Worm (Caenorhabditis elegans) whole organism, early embryonic: ENCODE data around the gene ccf-1.
"Not testable (repeated sequence)": the region's sequence is repeated elsewhere in the genome, so short reads cannot be mapped to it uniquely, and the experiment has no call there.

ENCODE experiments used
- B0310.2 ChIP-seq: sonication (generic microtip); optimal IDR thresholded peaks from 2 replicates; lab custom pipeline; 2016; ENCODE audit warnings: mild to moderate bottlenecking, missing genetic modification characterization, missing compliant biosample characterization
- F13C5.2 ChIP-seq: sonication (generic microtip); optimal IDR thresholded peaks from 2 replicates; lab custom pipeline; 2017; ENCODE audit warnings: mild to moderate bottlenecking, missing genetic modification characterization, inconsistent platforms, missing compliant biosample characterization
- aly-1 ChIP-seq: sonication (generic microtip); optimal IDR thresholded peaks from 2 replicates; lab custom pipeline; 2016; ENCODE audit warnings: missing genetic modification characterization, missing compliant biosample characterization
- ama-1 ChIP-seq: fragments of 150-350 bp; optimal IDR thresholded peaks from 2 replicates; lab custom pipeline; 2014
- ceh-13 ChIP-seq: fragments of 200-800 bp; sonication (Bioruptor generic); optimal IDR thresholded peaks from 2 replicates; lab custom pipeline; 2018; ENCODE audit warnings: mild to moderate bottlenecking, missing genetic modification characterization, missing compliant biosample characterization
- ceh-36 ChIP-seq: sonication (generic microtip); optimal IDR thresholded peaks from 2 replicates; lab custom pipeline; 2016; ENCODE audit warnings: missing genetic modification characterization, inconsistent platforms, missing compliant biosample characterization
- ets-7 ChIP-seq: sonication (generic microtip); optimal IDR thresholded peaks from 2 replicates; lab custom pipeline; 2016; ENCODE audit warnings: missing genotype, missing genetic modification characterization, missing compliant biosample characterization
- flt-1 ChIP-seq: fragments of 200-800 bp; sonication (Bioruptor generic); IDR thresholded peaks from 2 replicates; pipeline ENCODE4 v1.3.6; 2022; ENCODE audit warnings: missing genetic modification characterization, missing compliant biosample characterization
- hmbx-1 ChIP-seq: sonication (generic microtip); optimal IDR thresholded peaks from 2 replicates; lab custom pipeline; 2016; ENCODE audit warnings: mild to moderate bottlenecking, missing genetic modification characterization, missing compliant biosample characterization
- hmg-4 ChIP-seq: fragments of 200-800 bp; sonication (Bioruptor generic); optimal IDR thresholded peaks from 2 replicates; lab custom pipeline; 2018; ENCODE audit warnings: mild to moderate bottlenecking, missing genetic modification characterization, missing compliant biosample characterization
- hnd-1 ChIP-seq: sonication (generic microtip); optimal IDR thresholded peaks from 2 replicates; lab custom pipeline; 2016; ENCODE audit warnings: missing genetic modification characterization, missing compliant biosample characterization
- pes-1 ChIP-seq: fragments of 200-800 bp; sonication (Bioruptor generic); IDR thresholded peaks from 2 replicates; pipeline ENCODE4 v1.3.6; 2022; ENCODE audit warnings: missing genetic modification reagents, missing genetic modification characterization, missing compliant biosample characterization
- scrt-1 ChIP-seq: fragments of 200-800 bp; sonication (Bioruptor generic); IDR thresholded peaks from 2 replicates; pipeline ENCODE4 v1.3.6; 2022; ENCODE audit warnings: missing genetic modification characterization, missing compliant biosample characterization
- sea-1 ChIP-seq: fragments of 200-800 bp; sonication (Bioruptor generic); conservative IDR thresholded peaks from 2 replicates; pipeline ENCODE4 v1.3.6; 2022; ENCODE audit warnings: missing genetic modification characterization, missing compliant biosample characterization
- tbx-11 ChIP-seq: fragments of 200-800 bp; sonication (Bioruptor generic); IDR thresholded peaks from 2 replicates; pipeline ENCODE4 v1.3.6; 2022; ENCODE audit warnings: missing genetic modification characterization, missing compliant biosample characterization
- tbx-37 ChIP-seq: fragments of 200-800 bp; sonication (Bioruptor generic); conservative IDR thresholded peaks from 2 replicates; pipeline ENCODE4 v1.3.6; 2022; ENCODE audit warnings: missing genetic modification reagents, missing genetic modification characterization, missing compliant biosample characterization
- tra-4 ChIP-seq: sonication (generic microtip); optimal IDR thresholded peaks from 2 replicates; lab custom pipeline; 2017; ENCODE audit warnings: missing genetic modification characterization, missing compliant biosample characterization

The ccf-1 gene

DNA sequence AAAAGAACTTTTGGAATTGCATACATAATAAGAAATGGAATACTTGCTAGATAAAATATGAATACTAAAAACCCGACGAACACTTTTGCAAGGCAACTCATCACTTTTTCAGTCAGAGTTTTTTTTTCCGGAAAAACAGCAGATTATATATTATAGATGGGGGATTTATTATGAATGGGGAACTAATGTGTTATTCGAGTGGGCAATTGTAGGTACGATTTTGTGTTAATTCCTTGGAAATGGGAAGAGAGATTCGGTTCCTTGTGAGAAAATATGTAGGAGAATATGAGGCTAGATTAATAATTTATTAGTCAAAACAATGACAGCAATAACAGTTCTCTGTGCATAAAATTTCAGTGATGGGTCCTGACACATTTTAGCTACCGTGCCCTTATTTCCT, 28.7 kb downstream of the ccf-1 start, which contains the start of gene faah-5:
Gene faah-5 (minus strand): TSS at position 101 of the 400 bp plus-strand sequence.
- no peak for TF ChIP-seq hmg-4 (GFP tag; lab: Kevin White, UChicago)

DNA sequence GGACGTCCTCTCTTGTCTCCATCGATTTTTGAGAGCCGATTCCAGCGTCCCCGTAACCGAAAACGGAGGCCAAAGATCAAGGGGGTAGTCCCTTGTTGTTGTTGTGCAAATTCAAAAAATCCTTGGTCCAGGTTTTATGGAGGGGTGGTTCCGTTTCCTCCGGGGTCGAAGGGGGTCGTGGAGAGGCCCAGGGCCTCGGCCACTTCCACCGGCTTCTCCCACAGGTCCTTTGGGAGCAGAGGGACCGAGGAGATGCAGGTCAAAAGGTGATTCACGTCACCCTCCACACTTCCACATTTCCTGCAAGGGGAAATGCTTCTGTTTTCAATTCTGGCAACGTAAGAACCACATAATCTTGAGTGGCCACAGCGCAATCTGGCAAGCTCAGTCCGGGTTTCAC, 36.3 kb downstream of the ccf-1 start, which contains the start of gene fbxb-22:
Gene fbxb-22 (minus strand): TSS at position 61 of the 400 bp plus-strand sequence.
- TF ChIP-seq hmbx-1 (tag; lab: Kevin White, UChicago); hnd-1; ets-7 (tag; lab: Kevin White, UChicago): not testable (repeated sequence)

DNA sequence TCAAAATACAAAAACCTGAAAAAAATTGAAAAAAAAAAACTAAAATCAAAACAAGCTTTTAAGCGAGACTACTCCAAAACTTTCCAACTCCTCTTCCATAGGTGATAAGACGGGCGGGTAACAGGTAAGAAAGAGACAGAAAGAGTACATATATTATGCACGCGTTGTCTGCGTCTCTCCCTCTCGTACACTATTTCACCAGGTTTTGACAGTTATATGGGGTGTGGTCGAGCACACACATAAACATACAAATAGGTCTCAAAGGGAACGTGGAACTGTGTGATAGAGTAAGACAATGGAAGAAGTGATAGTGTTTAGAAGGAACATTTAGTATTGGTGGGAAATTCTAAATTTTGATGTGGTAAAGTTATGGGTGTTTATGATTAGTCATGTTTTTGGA, 38.5 kb downstream of the ccf-1 start:
- TF ChIP-seq tra-4 (tag; lab: Kevin White, UChicago) (no peak), F13C5.2 (tag; lab: Kevin White, UChicago) (no peak), hmg-4 (GFP tag; lab: Kevin White, UChicago) (no peak), sea-1 (no peak), flt-1 (GFP tag; lab: Robert Waterston, UW) (no peak), aly-1 (tag; lab: Kevin White, UChicago) (no peak), pes-1 (GFP tag; lab: Robert Waterston, UW) (no peak), hmbx-1 (tag; lab: Kevin White, UChicago) (no peak), ets-7 (tag; lab: Kevin White, UChicago) (no peak), tbx-37 (no peak), scrt-1 (no peak), ceh-13 (GFP tag; lab: Kevin White, UChicago) (no peak), ceh-36 (no peak), B0310.2 (no peak), hnd-1 (no peak), tbx-11 (GFP tag; lab: Robert Waterston, UW) (no peak), ama-1 (lab: Kevin White, UChicago) (no peak)

- no peak for TF ChIP-seq F13C5.2 (tag; lab: Kevin White, UChicago)
- no peak for TF ChIP-seq tbx-11 (GFP tag; lab: Robert Waterston, UW)
Observed at ce11 chrIII:11878751-11879150, 41.3 kb downstream of the ccf-1 start, which contains the start of gene Y56A3A.6. Y56A3A.6 (minus strand) TSS chrIII:11878803.

DNA sequence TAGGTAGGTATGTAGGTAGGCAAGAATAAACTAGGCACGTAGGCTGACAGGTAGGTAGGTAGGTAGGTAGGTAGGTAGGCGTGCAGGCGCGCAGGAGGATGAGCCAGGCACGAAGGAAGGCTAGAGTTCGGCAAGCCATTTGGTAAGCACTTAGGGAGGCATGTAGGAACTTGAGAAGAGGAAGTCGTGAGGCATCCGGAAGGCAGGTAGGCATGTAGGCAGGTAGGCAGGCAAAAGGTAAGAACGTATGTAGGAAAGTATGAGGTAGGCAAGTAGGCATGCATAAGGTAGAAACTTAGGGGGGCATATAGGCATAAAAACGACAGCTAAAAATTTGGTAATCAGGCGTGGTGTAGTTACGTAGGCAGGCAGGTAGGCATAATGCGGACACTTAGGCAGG, 43.9 kb downstream of the ccf-1 start:
- no peak for TF ChIP-seq ceh-13 (GFP tag; lab: Kevin White, UChicago)
- no peak for TF ChIP-seq tbx-37
- TF ChIP-seq ceh-36: no peak
- no peak for TF ChIP-seq tbx-11 (GFP tag; lab: Robert Waterston, UW)
- no peak for TF ChIP-seq B0310.2
- TF ChIP-seq scrt-1: no peak
- no peak for TF ChIP-seq ama-1 (lab: Kevin White, UChicago)
- TF ChIP-seq hnd-1: no peak
- no peak for TF ChIP-seq F13C5.2 (tag; lab: Kevin White, UChicago)
- TF ChIP-seq tra-4 (tag; lab: Kevin White, UChicago): no peak
- no peak for TF ChIP-seq hmg-4 (GFP tag; lab: Kevin White, UChicago)
- no peak for TF ChIP-seq pes-1 (GFP tag; lab: Robert Waterston, UW)
- TF ChIP-seq aly-1 (tag; lab: Kevin White, UChicago): no peak
- no peak for TF ChIP-seq flt-1 (GFP tag; lab: Robert Waterston, UW)

DNA sequence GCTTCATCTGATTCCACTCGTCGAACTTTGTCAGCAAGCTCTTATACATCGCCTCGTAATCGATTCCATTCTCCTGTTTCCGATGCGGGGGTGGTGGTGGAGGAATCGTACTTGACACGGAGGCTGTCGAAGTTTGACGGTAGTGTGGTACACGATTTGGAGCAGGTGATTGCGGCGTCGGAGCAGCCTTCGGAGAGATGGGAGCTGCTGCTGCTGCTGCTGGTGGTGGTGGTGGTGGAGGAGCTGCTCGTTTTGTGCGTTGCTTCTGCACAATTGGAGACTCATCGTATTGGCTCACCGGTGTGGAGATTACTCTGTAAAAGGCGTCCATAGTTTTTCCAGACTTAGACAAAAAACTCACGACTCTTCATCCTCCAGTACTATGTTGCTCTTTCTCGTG, 45.8 kb downstream of the ccf-1 start:
- no peak for TF ChIP-seq aly-1 (tag; lab: Kevin White, UChicago)
- no peak for TF ChIP-seq ceh-13 (GFP tag; lab: Kevin White, UChicago)
- TF ChIP-seq ceh-36: no peak
- no peak for TF ChIP-seq ama-1 (lab: Kevin White, UChicago)
- TF ChIP-seq flt-1 (GFP tag; lab: Robert Waterston, UW): no peak
- no peak for TF ChIP-seq hmg-4 (GFP tag; lab: Kevin White, UChicago)
- TF ChIP-seq B0310.2: no peak
- TF ChIP-seq tra-4 (tag; lab: Kevin White, UChicago): no peak
- TF ChIP-seq F13C5.2 (tag; lab: Kevin White, UChicago): no peak
- no peak for TF ChIP-seq tbx-11 (GFP tag; lab: Robert Waterston, UW)

ce11 chrIII:11871617-11872016, 48.4 kb downstream of the ccf-1 start:
- TF ChIP-seq B0310.2 (no peak), ceh-36 (no peak), tbx-37 (no peak), hnd-1 (no peak), tra-4 (tag; lab: Kevin White, UChicago) (no peak), pes-1 (GFP tag; lab: Robert Waterston, UW) (no peak), scrt-1 (no peak), sea-1 (no peak), flt-1 (GFP tag; lab: Robert Waterston, UW) (no peak)

ce11 chrIII:11870009-11870408, 50.0 kb downstream of the ccf-1 start:
- peak; percentile 51 for TF ChIP-seq tbx-37
- no peak for TF ChIP-seq ceh-36
- TF ChIP-seq B0310.2: no peak
- TF ChIP-seq F13C5.2 (tag; lab: Kevin White, UChicago): peak; percentile 55
- TF ChIP-seq tbx-11 (GFP tag; lab: Robert Waterston, UW): no peak
- no peak for TF ChIP-seq hnd-1
- TF ChIP-seq hmbx-1 (tag; lab: Kevin White, UChicago): no peak
- no peak for TF ChIP-seq tra-4 (tag; lab: Kevin White, UChicago)
- TF ChIP-seq aly-1 (tag; lab: Kevin White, UChicago): no peak
- TF ChIP-seq flt-1 (GFP tag; lab: Robert Waterston, UW): no peak
- no peak for TF ChIP-seq ama-1 (lab: Kevin White, UChicago)
- TF ChIP-seq ceh-13 (GFP tag; lab: Kevin White, UChicago): no peak
- peak; percentile 72 for TF ChIP-seq hmg-4 (GFP tag; lab: Kevin White, UChicago)
- no peak for TF ChIP-seq scrt-1
- no peak for TF ChIP-seq ets-7 (tag; lab: Kevin White, UChicago)
- peak; percentile 43; the same call in 1 of the 2 replicates for TF ChIP-seq pes-1 (GFP tag; lab: Robert Waterston, UW)
- no peak for TF ChIP-seq sea-1
